Worm (Caenorhabditis elegans) whole organism, late embryonic: ENCODE results near the gene T26C12.1.
"Not testable (repeated sequence)": the region's sequence is repeated elsewhere in the genome, so short reads cannot be mapped to it uniquely, and the experiment has no call there.

Experiments used
- C08G9.2 ChIP-seq: sonication (generic microtip); optimal IDR thresholded peaks from 2 replicates; lab custom pipeline; 2016; ENCODE audit warnings: mild to moderate bottlenecking, missing genetic modification characterization, moderate library complexity, missing compliant biosample characterization
- F13H6.1 ChIP-seq: sonication (generic microtip); optimal IDR thresholded peaks from 2 replicates; lab custom pipeline; 2016; ENCODE audit warnings: missing genetic modification characterization, missing compliant biosample characterization
- Y22D7AL.16 ChIP-seq: sonication (generic microtip); optimal IDR thresholded peaks from 2 replicates; lab custom pipeline; 2016; ENCODE audit warnings: missing genetic modification characterization, missing compliant biosample characterization
- ahr-1 ChIP-seq: sonication (generic microtip); optimal IDR thresholded peaks from 2 replicates; lab custom pipeline; 2016; ENCODE audit warnings: missing genetic modification characterization, missing compliant biosample characterization
- ceh-18 ChIP-seq: sonication (generic microtip); optimal IDR thresholded peaks from 2 replicates; lab custom pipeline; 2016; ENCODE audit warnings: missing genetic modification characterization, missing compliant biosample characterization
- ceh-19 ChIP-seq: fragments of 200-800 bp; sonication (Bioruptor generic); optimal IDR thresholded peaks from 2 replicates; lab custom pipeline; 2018; ENCODE audit warnings: mild to moderate bottlenecking, missing genetic modification characterization, missing compliant biosample characterization
- ceh-2 ChIP-seq: sonication (generic microtip); optimal IDR thresholded peaks from 2 replicates; lab custom pipeline; 2016; ENCODE audit warnings: missing genotype, missing genetic modification characterization, missing compliant biosample characterization
- ceh-31 ChIP-seq: sonication (generic microtip); optimal IDR thresholded peaks from 2 replicates; lab custom pipeline; 2016; ENCODE audit warnings: missing genetic modification characterization, missing compliant biosample characterization
- ceh-34 ChIP-seq: sonication (generic microtip); optimal IDR thresholded peaks from 2 replicates; lab custom pipeline; 2016; ENCODE audit warnings: mild to moderate bottlenecking, missing genetic modification characterization, missing compliant biosample characterization
- che-1 ChIP-seq: sonication (generic microtip); optimal IDR thresholded peaks from 2 replicates; lab custom pipeline; 2016; ENCODE audit warnings: mild to moderate bottlenecking, missing genetic modification characterization, missing compliant biosample characterization
- dmd-4 ChIP-seq: sonication (generic microtip); optimal IDR thresholded peaks from 2 replicates; lab custom pipeline; 2016; ENCODE audit warnings: borderline replicate concordance, missing genetic modification characterization, missing compliant biosample characterization
- ets-4 ChIP-seq: sonication (generic microtip); optimal IDR thresholded peaks from 2 replicates; lab custom pipeline; 2016; ENCODE audit warnings: missing genetic modification characterization, missing compliant biosample characterization
- fax-1 ChIP-seq: sonication (generic microtip); optimal IDR thresholded peaks from 2 replicates; lab custom pipeline; 2016; ENCODE audit warnings: missing genotype, missing genetic modification characterization, missing compliant biosample characterization
- fkh-6 ChIP-seq: sonication (generic microtip); optimal IDR thresholded peaks from 2 replicates; lab custom pipeline; 2016; ENCODE audit warnings: missing genetic modification characterization, missing compliant biosample characterization
- gmeb-2 ChIP-seq: sonication (generic microtip); optimal IDR thresholded peaks from 2 replicates; lab custom pipeline; 2016; ENCODE audit warnings: missing genetic modification characterization, inconsistent platforms, missing compliant biosample characterization
- hlh-13 ChIP-seq: fragments of 200-800 bp; sonication (Bioruptor generic); optimal IDR thresholded peaks from 2 replicates; lab custom pipeline; 2018; ENCODE audit warnings: mild to moderate bottlenecking, missing genetic modification characterization, missing compliant biosample characterization
- hlh-15 ChIP-seq: sonication (generic microtip); optimal IDR thresholded peaks from 2 replicates; lab custom pipeline; 2016; ENCODE audit warnings: missing genetic modification characterization, missing compliant biosample characterization
- hlh-6 ChIP-seq: sonication (generic microtip); optimal IDR thresholded peaks from 2 replicates; lab custom pipeline; 2016; ENCODE audit warnings: missing genotype, missing genetic modification characterization, missing compliant biosample characterization
- nhr-11 ChIP-seq: fragments of 150-350 bp; optimal IDR thresholded peaks from 2 replicates; lab custom pipeline; 2014; ENCODE audit warnings: missing biosample characterization, missing genetic modification characterization
- pax-1 ChIP-seq: fragments of 150-350 bp; optimal IDR thresholded peaks from 2 replicates; lab custom pipeline; 2014; ENCODE audit warnings: missing biosample characterization, missing genetic modification characterization
- pqm-1 ChIP-seq: sonication (generic microtip); optimal IDR thresholded peaks from 2 replicates; lab custom pipeline; 2016; ENCODE audit warnings: missing genetic modification characterization, missing compliant biosample characterization
- pros-1 ChIP-seq: fragments of 150-350 bp; optimal IDR thresholded peaks from 2 replicates; lab custom pipeline; 2014; ENCODE audit warnings: missing biosample characterization, missing genetic modification reagents, missing genetic modification characterization
- ref-2 ChIP-seq: sonication (generic microtip); optimal IDR thresholded peaks from 2 replicates; lab custom pipeline; 2016; ENCODE audit warnings: missing genetic modification characterization, missing compliant biosample characterization
- sox-4 ChIP-seq: sonication (generic microtip); optimal IDR thresholded peaks from 2 replicates; lab custom pipeline; 2017; ENCODE audit warnings: mild to moderate bottlenecking, missing genetic modification characterization, inconsistent platforms, missing compliant biosample characterization
- syd-9 ChIP-seq: sonication (generic microtip); optimal IDR thresholded peaks from 2 replicates; lab custom pipeline; 2016; ENCODE audit warnings: mild to moderate bottlenecking, missing genetic modification characterization, moderate library complexity, missing compliant biosample characterization
- tbx-2 ChIP-seq: sonication (generic microtip); optimal IDR thresholded peaks from 2 replicates; lab custom pipeline; 2016; ENCODE audit warnings: missing genetic modification characterization, missing compliant biosample characterization
- ttx-3 ChIP-seq: sonication (generic microtip); optimal IDR thresholded peaks from 2 replicates; lab custom pipeline; 2016; ENCODE audit warnings: missing genetic modification reagents, missing genetic modification characterization, missing compliant biosample characterization
- unc-42 ChIP-seq: sonication (generic microtip); optimal IDR thresholded peaks from 2 replicates; lab custom pipeline; 2016; ENCODE audit warnings: missing genotype, missing genetic modification characterization, missing compliant biosample characterization
- unc-86 ChIP-seq: sonication (generic microtip); optimal IDR thresholded peaks from 2 replicates; lab custom pipeline; 2016; ENCODE audit warnings: missing genetic modification characterization, missing compliant biosample characterization
- zip-5 ChIP-seq: sonication (generic microtip); optimal IDR thresholded peaks from 2 replicates; lab custom pipeline; 2016; ENCODE audit warnings: missing genetic modification characterization, missing compliant biosample characterization

Gene T26C12.1

DNA sequence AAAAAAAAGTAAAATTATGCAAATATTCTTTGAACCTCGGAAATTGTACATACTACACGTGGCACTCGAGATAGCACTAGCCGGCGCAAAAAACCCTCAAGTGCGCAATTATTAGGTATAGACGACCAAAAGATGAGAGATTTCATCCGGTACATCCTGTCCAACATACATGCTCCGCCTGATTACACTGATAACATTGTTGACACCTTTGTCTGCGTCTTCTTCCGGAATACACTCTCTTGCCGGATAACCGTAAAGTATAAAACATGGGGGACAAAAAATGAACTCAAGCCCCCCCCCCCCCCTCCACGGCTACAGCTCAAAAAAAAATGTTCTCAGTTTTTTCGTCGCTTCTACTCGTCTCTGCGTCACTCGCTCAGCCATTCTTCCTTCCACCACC, 39.6 kb downstream of the T26C12.1 start, which contains the start of gene W08E12.6:
TSS of gene W08E12.6 (plus strand) at position 301 of the 400 bp plus-strand sequence.
- TF ChIP-seq F13H6.1 (no peak), zip-5 (tag; lab: Kevin White, UChicago) (no peak), fax-1 (tag; lab: Kevin White, UChicago) (no peak), unc-42 (no peak), ceh-18 (tag; lab: Kevin White, UChicago) (no peak), ceh-19 (GFP tag; lab: Kevin White, UChicago) (no peak), hlh-6 (tag; lab: Kevin White, UChicago) (no peak)

- TF ChIP-seq ets-4 (no peak), hlh-13 (GFP tag; lab: Kevin White, UChicago) (no peak), ceh-2 (no peak), syd-9 (no peak), gmeb-2 (tag; lab: Kevin White, UChicago) (no peak)
These were observed 40.5 kb downstream of the T26C12.1 start for ce11 chrIV:3299229-3299628.

- TF ChIP-seq C08G9.2 (tag; lab: Kevin White, UChicago) (no peak), hlh-15 (tag; lab: Kevin White, UChicago) (no peak), ceh-18 (tag; lab: Kevin White, UChicago) (no peak), hlh-13 (GFP tag; lab: Kevin White, UChicago) (no peak), ceh-19 (GFP tag; lab: Kevin White, UChicago) (no peak), che-1 (tag; lab: Kevin White, UChicago) (no peak), Y22D7AL.16 (no peak), fkh-6 (tag; lab: Kevin White, UChicago) (no peak), unc-86 (tag; lab: Kevin White, UChicago) (no peak), zip-5 (tag; lab: Kevin White, UChicago) (no peak), nhr-11 (no peak)
- TF ChIP-seq, all 69 proteins: peak for 0
These were observed 41.8 kb downstream of the T26C12.1 start, which contains the start of gene W08E12.5 for ce11 chrIV:3300492-3300891. W08E12.5 (plus strand) TSS chrIV:3300792.

DNA sequence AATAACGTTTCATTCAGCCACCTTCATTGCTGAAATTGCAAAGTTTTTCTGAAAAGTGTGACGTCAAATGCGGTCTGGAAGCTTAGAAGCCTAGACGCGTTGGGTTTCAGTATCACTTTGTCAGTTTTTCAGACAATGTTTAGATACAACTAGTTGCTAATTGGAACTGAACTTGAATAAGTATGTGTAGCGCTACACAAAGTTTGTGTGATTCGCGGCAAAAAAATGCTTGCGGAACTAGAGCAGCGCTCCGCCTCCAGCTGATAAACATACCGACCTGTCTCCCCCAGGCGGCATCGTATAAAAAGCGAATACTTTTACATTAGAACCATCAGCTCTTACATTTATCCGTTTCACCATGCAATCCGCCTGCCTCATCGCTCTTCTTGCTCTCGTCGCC, 43.3 kb downstream of the T26C12.1 start, which contains the start of gene W08E12.4:
TSS of gene W08E12.4 (plus strand) at position 301 of the 400 bp plus-strand sequence.
- TF ChIP-seq tbx-2, ceh-31, ceh-34 (tag; lab: Kevin White, UChicago): not testable (repeated sequence)
- TF ChIP-seq, all 69 proteins: peak for 0; not testable (repeated sequence) for 69

DNA sequence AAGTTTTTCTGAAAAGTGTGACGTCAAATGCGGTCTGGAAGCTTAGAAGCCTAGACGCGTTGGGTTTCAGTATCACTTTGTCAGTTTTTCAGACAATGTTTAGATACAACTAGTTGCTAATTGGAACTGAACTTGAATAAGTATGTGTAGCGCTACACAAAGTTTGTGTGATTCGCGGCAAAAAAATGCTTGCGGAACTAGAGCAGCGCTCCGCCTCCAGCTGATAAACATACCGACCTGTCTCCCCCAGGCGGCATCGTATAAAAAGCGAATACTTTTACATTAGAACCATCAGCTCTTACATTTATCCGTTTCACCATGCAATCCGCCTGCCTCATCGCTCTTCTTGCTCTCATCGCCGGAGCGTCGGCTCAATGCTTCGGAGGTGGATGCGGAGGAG, 45.0 kb downstream of the T26C12.1 start, which contains the start of gene idpp-12:
TSS of gene idpp-12 (plus strand) at position 301 of the 400 bp plus-strand sequence.
- not testable (repeated sequence) for TF ChIP-seq pax-1 (tag; lab: Kevin White, UChicago); unc-86 (tag; lab: Kevin White, UChicago); ahr-1

DNA sequence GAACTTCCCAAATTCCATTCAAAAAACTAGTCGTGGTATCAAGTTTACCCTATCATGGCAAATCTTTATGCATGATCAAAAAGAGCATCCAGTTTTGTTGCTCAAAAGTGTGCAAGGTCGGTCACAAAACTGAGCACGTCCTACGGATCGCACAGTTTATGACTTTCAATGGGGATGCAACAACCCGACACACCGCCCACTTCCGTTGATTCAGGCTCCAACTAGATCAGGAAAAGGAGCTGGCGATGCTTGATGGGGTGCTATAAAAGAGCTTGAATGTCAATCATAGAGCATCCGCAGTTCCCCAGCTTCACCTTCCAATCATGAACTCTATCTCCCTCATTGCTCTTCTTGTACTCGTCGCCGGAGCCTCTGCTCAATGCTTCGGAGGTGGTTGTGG, 46.9 kb downstream of the T26C12.1 start, which contains the start of gene W08E12.2:
TSS of gene W08E12.2 (plus strand) at position 301 of the 400 bp plus-strand sequence.
- TF ChIP-seq unc-42 (no peak), ahr-1 (no peak), ref-2 (tag; lab: Kevin White, UChicago) (no peak), ceh-18 (tag; lab: Kevin White, UChicago) (no peak), pqm-1 (no peak), unc-86 (tag; lab: Kevin White, UChicago) (no peak), hlh-13 (GFP tag; lab: Kevin White, UChicago) (no peak), dmd-4 (no peak), sox-4 (no peak), pros-1 (tag; lab: Kevin White, UChicago) (no peak), ttx-3 (no peak), ets-4 (no peak)
- TF ChIP-seq, all 69 proteins: peak for 0

ce11 chrIV:3307463-3307862, 48.8 kb downstream of the T26C12.1 start, which contains the start of gene W08E12.9:
W08E12.9 (minus strand) TSS chrIV:3307563.
- no peak for TF ChIP-seq hlh-6 (tag; lab: Kevin White, UChicago)
